Worm (Caenorhabditis elegans): ENCODE data around the gene laf-1.
A peak's percentile ranks its signal among the peaks of the same experiment; 100 is the strongest.

The laf-1 gene

ce11 chrIII:2739469-2739868 lies 39.4 kb downstream of the laf-1 start, which contains the start of gene cest-25 (continued):
- TF ChIP-seq lir-3 (tag; optimal IDR thresholded peaks at IDR 0.05), result no peak
- no peak for TF ChIP-seq F26F4.8 (GFP tag; conservative IDR thresholded peaks at IDR 0.05)
- TF ChIP-seq lin-15B (tag; optimal IDR thresholded peaks at IDR 0.05), result no peak
- peak; percentile 71 for TF ChIP-seq hlh-11 (tag; optimal IDR thresholded peaks at IDR 0.05)
- TF ChIP-seq pqm-1 (tag; optimal IDR thresholded peaks at IDR 0.05), result peak; percentile 97
- peak; percentile 96 for TF ChIP-seq nhr-28 (tag; optimal IDR thresholded peaks at IDR 0.05)
- TF ChIP-seq nhr-77 (tag; optimal IDR thresholded peaks at IDR 0.05), result peak; percentile 71
- TF ChIP-seq zip-2 (tag; optimal IDR thresholded peaks at IDR 0.05), result no peak
- no peak for TF ChIP-seq vab-7 (GFP tag; IDR thresholded peaks at IDR 0.05)
- no peak for TF ChIP-seq dpl-1 (GFP tag; optimal IDR thresholded peaks at IDR 0.05)

- TF ChIP-seq ceh-20 (GFP tag; IDR thresholded peaks at IDR 0.05) (no peak), Y105C5A.15 (GFP tag; IDR thresholded peaks at IDR 0.05) (no peak), unc-62 (GFP tag; optimal IDR thresholded peaks at IDR 0.05 in 1 of 2) (no peak), unc-62 (tag; optimal IDR thresholded peaks at IDR 0.05) (no peak), zag-1 (tag; optimal IDR thresholded peaks at IDR 0.05) (no peak), nhr-42 (GFP tag; IDR thresholded peaks at IDR 0.05) (no peak), nhr-237 (tag; optimal IDR thresholded peaks at IDR 0.05) (no peak), unc-130 (GFP tag; optimal IDR thresholded peaks at IDR 0.05) (no peak), ceh-32 (tag; optimal IDR thresholded peaks at IDR 0.05; ENCODE audit: poor library complexity) (no peak), pqm-1 (tag; optimal IDR thresholded peaks at IDR 0.05) (peak; percentile 34), tra-1 (GFP tag; IDR thresholded peaks at IDR 0.05) (0 out of 2 replicates have a peak, but pooled peaks have one; percentile 55), egl-43 (GFP tag; IDR thresholded peaks at IDR 0.05) (no peak), saeg-2 (GFP tag; IDR thresholded peaks at IDR 0.05) (no peak), daf-12 (tag; optimal IDR thresholded peaks at IDR 0.05) (no peak), ceh-62 (tag; optimal IDR thresholded peaks at IDR 0.05) (no peak), daf-16 (GFP tag; optimal IDR thresholded peaks at IDR 0.05) (no peak), daf-16 (tag; optimal IDR thresholded peaks at IDR 0.05) (peak; percentile 25), nhr-48 (tag; optimal IDR thresholded peaks at IDR 0.05) (peak; percentile 12), D1046.2 (GFP tag; IDR thresholded peaks at IDR 0.05) (no peak), skn-1 (tag; optimal IDR thresholded peaks at IDR 0.05) (no peak), lin-39 (tag; optimal IDR thresholded peaks at IDR 0.05) (no peak), mdl-1 (tag; optimal IDR thresholded peaks at IDR 0.05) (no peak), nhr-102 (tag; optimal IDR thresholded peaks at IDR 0.05) (no peak), lsy-2 (tag; optimal IDR thresholded peaks at IDR 0.05) (no peak), mdt-29 (GFP tag; IDR thresholded peaks at IDR 0.05) (no peak), ceh-28 (tag; optimal IDR thresholded peaks at IDR 0.05) (no peak), madf-9 (GFP tag; conservative IDR thresholded peaks at IDR 0.05) (no peak), F37D6.2 (tag; optimal IDR thresholded peaks at IDR 0.05) (no peak), F10B5.3 (tag; optimal IDR thresholded peaks at IDR 0.05) (no peak), sdz-12 (GFP tag; optimal IDR thresholded peaks at IDR 0.05) (no peak), dmd-8 (GFP tag; IDR thresholded peaks at IDR 0.05) (no peak), F26F4.8 (GFP tag; conservative IDR thresholded peaks at IDR 0.05) (no peak), daf-8 (GFP tag; IDR thresholded peaks at IDR 0.05) (no peak), rbr-2 (tag; optimal IDR thresholded peaks at IDR 0.05) (no peak), snpc-4 (tag; optimal IDR thresholded peaks at IDR 0.05) (no peak), lin-29 (GFP tag; IDR thresholded peaks at IDR 0.05) (no peak), F44E2.7 (GFP tag; IDR thresholded peaks at IDR 0.05) (no peak), lin-1 (GFP tag; IDR thresholded peaks at IDR 0.05) (peak; percentile 6; the same call in 1 of the 2 replicates), lin-38 (GFP tag; IDR thresholded peaks at IDR 0.05) (no peak), F49E8.2 (tag; optimal IDR thresholded peaks at IDR 0.05; ENCODE audit: borderline replicate concordance) (no peak), lim-7 (GFP tag; IDR thresholded peaks at IDR 0.05) (no peak), snpc-1.2 (GFP tag; IDR thresholded peaks at IDR 0.05) (no peak), hmg-1.1 (GFP tag; IDR thresholded peaks at IDR 0.05) (no peak), vab-7 (GFP tag; IDR thresholded peaks at IDR 0.05) (no peak), nhr-28 (tag; optimal IDR thresholded peaks at IDR 0.05) (peak; percentile 30)
These were observed 45.2 kb downstream of the laf-1 start, which contains the start of gene Y71H2AM.12 for ce11 chrIII:2733606-2734183. Y71H2AM.12 (minus strand) TSS chrIII:2734091.

All from whole organism, L4 larva.